Fruit fly (Drosophila melanogaster) whole organism, wandering third instar larva: ENCODE data around the gene CG43155.

Experiments
- Abd-B ChIP-seq: fragments of >200 bp; optimal IDR thresholded peaks from 2 replicates; lab custom pipeline; 2017; ENCODE audit warnings: missing biosample characterization, missing genetic modification characterization
- Vsx2 ChIP-seq: fragments of 200-300, 225-300 bp; sonication (Bioruptor generic); optimal IDR thresholded peaks from 2 replicates; lab custom pipeline; 2018; ENCODE audit warnings: missing biosample characterization, missing genetic modification characterization; ENCODE audit not compliant: partially characterized antibody
- h ChIP-seq: fragments of 200-800 bp; sonication (Bioruptor generic); optimal IDR thresholded peaks from 3 replicates; lab custom pipeline; 2016; ENCODE audit warnings: missing biosample characterization, mild to moderate bottlenecking, missing genetic modification characterization
- lola ChIP-seq: fragments of >200 bp; optimal IDR thresholded peaks from 2 replicates; lab custom pipeline; 2017; ENCODE audit warnings: missing biosample characterization, missing genetic modification characterization
- sage ChIP-seq: fragments of 200-800 bp; sonication (Bioruptor generic); optimal IDR thresholded peaks from 2 replicates; lab custom pipeline; 2016; ENCODE audit warnings: missing biosample characterization, mild to moderate bottlenecking, missing genetic modification characterization
- sv ChIP-seq: fragments of 200-800 bp; sonication (Bioruptor generic); optimal IDR thresholded peaks from 3 replicates; lab custom pipeline; 2016; ENCODE audit warnings: missing biosample characterization, missing genetic modification characterization

DNA sequence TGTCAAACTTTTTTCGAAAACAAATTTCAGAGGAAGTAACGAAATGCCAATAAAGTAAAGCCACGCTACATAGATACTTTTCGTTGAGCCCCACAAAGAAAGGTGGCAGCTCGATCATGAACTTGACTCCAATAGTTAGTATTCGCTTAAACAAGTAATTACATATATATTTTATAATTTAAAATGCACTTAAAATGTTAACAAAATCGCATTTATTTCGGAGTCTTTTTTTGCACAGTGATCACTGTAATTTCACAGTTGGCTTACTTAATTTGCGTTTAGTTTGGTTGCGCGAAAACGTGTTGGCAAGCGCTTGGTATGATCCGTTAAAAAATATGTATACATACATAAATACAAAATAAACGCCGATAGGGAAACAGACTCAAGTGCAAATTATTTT, 8.0 kb upstream of the CG43155 start:
- no peak for TF ChIP-seq Vsx2
- no peak for TF ChIP-seq sage (GFP tag; lab: Kevin White, UChicago)
- TF ChIP-seq h: no peak
- no peak for TF ChIP-seq sv
- no peak for TF ChIP-seq Abd-B (GFP tag; lab: Kevin White, UChicago)
- TF ChIP-seq lola (GFP tag; lab: Kevin White, UChicago): no peak
